Worm (Caenorhabditis elegans): Measurements from ENCODE around the gene mec-9.

ce11 chrV:9860337-9860736, 54.6 kb downstream of the mec-9 start:
- TF ChIP-seq egl-18 (GFP tag; IDR thresholded peaks at IDR 0.05) (no peak), atf-7 (tag; optimal IDR thresholded peaks at IDR 0.05) (no peak), hrde-1 (tag; optimal IDR thresholded peaks at IDR 0.05; ENCODE audit: borderline replicate concordance) (no peak), C06A6.2 (GFP tag; conservative IDR thresholded peaks at IDR 0.05) (no peak), nfya-1 (tag; optimal IDR thresholded peaks at IDR 0.05; ENCODE audit: borderline replicate concordance, insufficient read depth) (no peak), ztf-18 (tag; optimal IDR thresholded peaks at IDR 0.05) (no peak), unc-62 (GFP tag; optimal IDR thresholded peaks at IDR 0.05) (no peak), hsf-1 (GFP tag; IDR thresholded peaks at IDR 0.05) (no peak), attf-3 (GFP tag; conservative IDR thresholded peaks at IDR 0.05) (no peak), snpc-1.1 (tag; optimal IDR thresholded peaks at IDR 0.05; ENCODE audit: insufficient read depth) (no peak), snpc-4 (GFP tag; optimal IDR thresholded peaks at IDR 0.05) (no peak), snpc-4 (tag; optimal IDR thresholded peaks at IDR 0.05) (no peak)

Data from whole organism, young adult.